Worm (Caenorhabditis elegans) whole organism, midembryonic: ENCODE measurements around the gene Y51H4A.24.
A peak's percentile ranks its signal among the peaks of the same experiment; 100 is the strongest.
"Not testable (repeated sequence)": the region's sequence is repeated elsewhere in the genome, so short reads cannot be mapped to it uniquely, and the experiment has no call there.

Experiments used
- T22C8.4 ChIP-seq: fragments of 200-800 bp; sonication (Bioruptor generic); IDR thresholded peaks from 2 replicates; pipeline ENCODE4 v1.3.6; 2022; ENCODE audit warnings: missing genetic modification characterization, missing compliant biosample characterization
- cog-1 ChIP-seq: sonication (generic microtip); optimal IDR thresholded peaks from 2 replicates; lab custom pipeline; 2016; ENCODE audit warnings: missing genetic modification characterization, missing compliant biosample characterization
- flt-1 ChIP-seq: fragments of 200-800 bp; sonication (Bioruptor generic); IDR thresholded peaks from 2 replicates; pipeline ENCODE4 v1.3.6; 2022; ENCODE audit warnings: missing genetic modification characterization, missing compliant biosample characterization
- klf-2 ChIP-seq: fragments of 200-800 bp; sonication (Bioruptor generic); conservative IDR thresholded peaks from 2 replicates; pipeline ENCODE4 v1.3.6; 2022; ENCODE audit warnings: missing genetic modification reagents, missing genetic modification characterization, missing compliant biosample characterization
- med-1 ChIP-seq: sonication (generic microtip); optimal IDR thresholded peaks from 2 replicates; lab custom pipeline; 2017; ENCODE audit warnings: missing genetic modification characterization, mild to moderate bottlenecking, missing compliant biosample characterization, antibody characterized with exemption, missing genetic modification reagents; ENCODE audit not compliant: insufficient read depth
- ref-1 ChIP-seq: fragments of 200-800 bp; sonication (Bioruptor generic); conservative IDR thresholded peaks from 2 replicates; pipeline ENCODE4 v1.3.6; 2022; ENCODE audit warnings: missing genetic modification reagents, missing genetic modification characterization, missing compliant biosample characterization
- tab-1 ChIP-seq: fragments of 200-800 bp; sonication (Bioruptor generic); IDR thresholded peaks from 2 replicates; pipeline ENCODE4 v1.3.6; 2022; ENCODE audit warnings: missing genetic modification characterization, missing compliant biosample characterization
- ztf-23 ChIP-seq: fragments of 200-800 bp; sonication (Bioruptor generic); IDR thresholded peaks from 2 replicates; pipeline ENCODE4 v1.3.6; 2022; ENCODE audit warnings: missing genetic modification reagents, missing genetic modification characterization, missing compliant biosample characterization
- ztf-29 ChIP-seq: fragments of 200-800 bp; sonication (Bioruptor generic); IDR thresholded peaks from 2 replicates; pipeline ENCODE4 v1.3.6; 2022; ENCODE audit warnings: missing genetic modification reagents, missing genetic modification characterization, missing compliant biosample characterization

Y51H4A.24 gene

ce11 chrIV:16751087-16751486 is 10.4 kb upstream of the Y51H4A.24 start:
- TF ChIP-seq med-1 (GFP tag; lab: Kevin White, UChicago), result no peak
- no peak for TF ChIP-seq ztf-23
- no peak for TF ChIP-seq cog-1 (tag; lab: Kevin White, UChicago)
- TF ChIP-seq tab-1 (GFP tag; lab: Robert Waterston, UW), result no peak
- TF ChIP-seq ref-1 (GFP tag; lab: Robert Waterston, UW), result no peak

ce11 chrIV:16743530-16743929 is 2.9 kb upstream of the Y51H4A.24 start, which contains the start of gene Y43D4A.1:
TSS of gene Y43D4A.1 (plus strand) at chrIV:16743830.
- TF ChIP-seq ztf-29 (GFP tag; lab: Robert Waterston, UW) (no peak), klf-2 (GFP tag; lab: Robert Waterston, UW) (no peak), tab-1 (GFP tag; lab: Robert Waterston, UW) (no peak), ref-1 (GFP tag; lab: Robert Waterston, UW) (no peak), med-1 (GFP tag; lab: Kevin White, UChicago) (no peak), T22C8.4 (GFP tag; lab: Robert Waterston, UW) (no peak), flt-1 (GFP tag; lab: Robert Waterston, UW) (no peak), cog-1 (tag; lab: Kevin White, UChicago) (no peak), ztf-23 (no peak)

ce11 chrIV:16735957-16736356 is 4.7 kb downstream of the Y51H4A.24 start, which contains the start of gene Y51H4A.25:
TSS of gene Y51H4A.25 (plus strand) at chrIV:16736329.
- no peak for TF ChIP-seq ztf-23

- TF ChIP-seq ref-1 (GFP tag; lab: Robert Waterston, UW), result peak; percentile 59
- TF ChIP-seq ztf-23, result peak; percentile 81
- peak; percentile 88 for TF ChIP-seq tab-1 (GFP tag; lab: Robert Waterston, UW)
- TF ChIP-seq T22C8.4 (GFP tag; lab: Robert Waterston, UW), result peak; percentile 55; the same call in 1 of the 2 replicates
- TF ChIP-seq klf-2 (GFP tag; lab: Robert Waterston, UW), result peak; percentile 56; the same call in 1 of the 2 replicates
- TF ChIP-seq flt-1 (GFP tag; lab: Robert Waterston, UW), result peak; percentile 90
These were observed 9.4 kb downstream of the Y51H4A.24 start for ce11 chrIV:16731253-16731652.

- TF ChIP-seq T22C8.4 (GFP tag; lab: Robert Waterston, UW); cog-1 (tag; lab: Kevin White, UChicago); med-1 (GFP tag; lab: Kevin White, UChicago): not testable (repeated sequence)
These were observed 18.1 kb downstream of the Y51H4A.24 start, which contains the start of gene Y51H4A.23 for ce11 chrIV:16722616-16723015. TSS of gene Y51H4A.23 (plus strand) at chrIV:16722916.

ce11 chrIV:16722000-16722607 is 18.6 kb downstream of the Y51H4A.24 start:
- TF ChIP-seq med-1 (GFP tag; lab: Kevin White, UChicago), result no peak
- no peak for TF ChIP-seq ref-1 (GFP tag; lab: Robert Waterston, UW)
- no peak for TF ChIP-seq cog-1 (tag; lab: Kevin White, UChicago)
- TF ChIP-seq tab-1 (GFP tag; lab: Robert Waterston, UW), result no peak
- no peak for TF ChIP-seq klf-2 (GFP tag; lab: Robert Waterston, UW)
- TF ChIP-seq ztf-29 (GFP tag; lab: Robert Waterston, UW), result no peak
- no peak for TF ChIP-seq ztf-23
- no peak for TF ChIP-seq T22C8.4 (GFP tag; lab: Robert Waterston, UW)
- no peak for TF ChIP-seq flt-1 (GFP tag; lab: Robert Waterston, UW)

- TF ChIP-seq flt-1 (GFP tag; lab: Robert Waterston, UW), result no peak
- no peak for TF ChIP-seq med-1 (GFP tag; lab: Kevin White, UChicago)
- TF ChIP-seq ztf-23, result no peak
- TF ChIP-seq ref-1 (GFP tag; lab: Robert Waterston, UW), result no peak
- TF ChIP-seq ztf-29 (GFP tag; lab: Robert Waterston, UW), result no peak
- no peak for TF ChIP-seq klf-2 (GFP tag; lab: Robert Waterston, UW)
These were observed 20.3 kb downstream of the Y51H4A.24 start, which contains the start of gene Y51H4A.22 for ce11 chrIV:16720412-16720811. TSS of gene Y51H4A.22 (plus strand) at chrIV:16720712.

- TF ChIP-seq med-1 (GFP tag; lab: Kevin White, UChicago), result no peak
- no peak for TF ChIP-seq ref-1 (GFP tag; lab: Robert Waterston, UW)
- no peak for TF ChIP-seq cog-1 (tag; lab: Kevin White, UChicago)
- no peak for TF ChIP-seq ztf-29 (GFP tag; lab: Robert Waterston, UW)
These were observed 22.0 kb downstream of the Y51H4A.24 start for ce11 chrIV:16718651-16719050.

- TF ChIP-seq flt-1 (GFP tag; lab: Robert Waterston, UW) (no peak), T22C8.4 (GFP tag; lab: Robert Waterston, UW) (no peak)
These were observed 30.4 kb downstream of the Y51H4A.24 start for ce11 chrIV:16710312-16710711.

- TF ChIP-seq med-1 (GFP tag; lab: Kevin White, UChicago) (no peak), flt-1 (GFP tag; lab: Robert Waterston, UW) (no peak), tab-1 (GFP tag; lab: Robert Waterston, UW) (no peak), T22C8.4 (GFP tag; lab: Robert Waterston, UW) (no peak), cog-1 (tag; lab: Kevin White, UChicago) (no peak), ztf-29 (GFP tag; lab: Robert Waterston, UW) (no peak), ztf-23 (no peak), klf-2 (GFP tag; lab: Robert Waterston, UW) (no peak), ref-1 (GFP tag; lab: Robert Waterston, UW) (no peak)
These were observed 31.0 kb downstream of the Y51H4A.24 start for ce11 chrIV:16709713-16710112.
